Worm (Caenorhabditis elegans): ENCODE measurements around the gene cyp-34A9.

The cyp-34A9 gene

DNA sequence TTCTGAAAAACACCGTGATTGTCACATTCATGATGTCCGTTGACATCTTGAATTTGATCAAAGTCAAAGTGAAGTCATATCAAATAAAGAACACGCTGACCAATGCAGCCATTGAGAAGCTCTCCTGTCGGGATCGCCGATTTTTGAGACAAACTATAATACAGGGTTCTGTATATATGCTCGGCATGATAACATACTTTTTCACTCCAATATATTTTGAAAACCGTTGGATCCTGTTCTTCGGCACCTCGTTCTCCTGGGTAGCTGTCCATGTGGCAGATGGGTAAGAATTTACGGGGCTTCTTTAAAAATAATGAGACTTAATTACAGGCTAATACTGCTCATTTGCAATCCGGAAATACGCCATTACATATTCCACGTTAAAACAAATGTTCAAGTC, 47.8 kb downstream of the cyp-34A9 start:
- TF ChIP-seq R02D3.7 (tag; optimal IDR thresholded peaks at IDR 0.05) (no peak), Y55F3AM.14 (GFP tag; optimal IDR thresholded peaks at IDR 0.05) (no peak), ama-1 (optimal IDR thresholded peaks at IDR 0.05) (no peak), mab-5 (tag; optimal IDR thresholded peaks at IDR 0.05) (no peak), unc-62 (GFP tag; optimal IDR thresholded peaks at IDR 0.05) (no peak), peb-1 (tag; optimal IDR thresholded peaks at IDR 0.05) (no peak), nhr-11 (tag; optimal IDR thresholded peaks at IDR 0.05) (no peak), nhr-25 (tag; optimal IDR thresholded peaks at IDR 0.05) (no peak), sma-9 (GFP tag; optimal IDR thresholded peaks at IDR 0.05) (no peak), sma-9 (tag; optimal IDR thresholded peaks at IDR 0.05) (no peak), ceh-16 (tag; optimal IDR thresholded peaks at IDR 0.05) (no peak), nhr-77 (tag; optimal IDR thresholded peaks at IDR 0.05) (no peak), ztf-4 (tag; optimal IDR thresholded peaks at IDR 0.05) (no peak), nhr-12 (tag; optimal IDR thresholded peaks at IDR 0.05) (no peak), egl-27 (tag; optimal IDR thresholded peaks at IDR 0.05) (no peak), mbf-1 (tag; optimal IDR thresholded peaks at IDR 0.05) (no peak), crh-2 (tag; optimal IDR thresholded peaks at IDR 0.05) (no peak), alr-1 (tag; optimal IDR thresholded peaks at IDR 0.05) (no peak), nhr-237 (tag; optimal IDR thresholded peaks at IDR 0.05) (no peak), C34F6.9 (tag; optimal IDR thresholded peaks at IDR 0.05) (no peak), ZK546.5 (tag; optimal IDR thresholded peaks at IDR 0.05) (no peak)

DNA sequence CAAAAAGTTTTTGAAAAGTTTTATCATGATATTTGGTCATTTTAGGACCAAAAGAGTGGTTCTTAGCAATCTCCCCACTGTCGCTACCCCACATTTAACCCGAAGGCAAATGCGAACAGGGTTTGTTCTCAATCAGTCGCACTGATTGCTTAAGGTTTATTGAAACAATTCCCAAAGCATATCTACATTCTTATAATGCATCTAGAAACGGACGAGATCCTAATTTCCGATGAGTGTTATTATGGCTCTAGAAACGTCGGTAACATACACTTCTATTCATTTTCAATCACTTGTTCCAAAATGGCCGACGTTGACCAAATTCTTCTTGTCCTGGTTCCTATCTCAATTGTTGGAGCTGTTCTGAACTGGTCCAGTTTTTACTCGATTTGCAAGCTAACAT, 48.7 kb downstream of the cyp-34A9 start, which contains the start of gene srx-65:
TSS of gene srx-65 (plus strand) at position 301 of the 400 bp plus-strand sequence.
- TF ChIP-seq alr-1 (tag; optimal IDR thresholded peaks at IDR 0.05) (no peak), nhr-6 (tag; optimal IDR thresholded peaks at IDR 0.05) (no peak), sma-9 (GFP tag; optimal IDR thresholded peaks at IDR 0.05) (no peak), sma-9 (tag; optimal IDR thresholded peaks at IDR 0.05) (no peak), R02D3.7 (tag; optimal IDR thresholded peaks at IDR 0.05) (no peak), nhr-11 (tag; optimal IDR thresholded peaks at IDR 0.05) (no peak), sma-3 (GFP tag; optimal IDR thresholded peaks at IDR 0.05) (no peak), lin-11 (tag; optimal IDR thresholded peaks at IDR 0.05) (no peak), skn-1 (tag; optimal IDR thresholded peaks at IDR 0.05) (no peak), nhr-129 (tag; optimal IDR thresholded peaks at IDR 0.05) (no peak), mdl-1 (tag; optimal IDR thresholded peaks at IDR 0.05) (no peak), C34F6.9 (tag; optimal IDR thresholded peaks at IDR 0.05) (no peak), dmd-4 (tag; optimal IDR thresholded peaks at IDR 0.05) (no peak), mbf-1 (tag; optimal IDR thresholded peaks at IDR 0.05) (no peak), unc-62 (GFP tag; optimal IDR thresholded peaks at IDR 0.05) (no peak), ZK546.5 (tag; optimal IDR thresholded peaks at IDR 0.05) (no peak), mab-5 (tag; optimal IDR thresholded peaks at IDR 0.05) (no peak), F13H6.1 (tag; optimal IDR thresholded peaks at IDR 0.05) (no peak), blmp-1 (tag; optimal IDR thresholded peaks at IDR 0.05; ENCODE audit: insufficient read depth) (no peak), lin-13 (GFP tag; optimal IDR thresholded peaks at IDR 0.05) (no peak)

ce11 chrV:3919289-3919688, 51.1 kb downstream of the cyp-34A9 start, which contains the start of gene srx-66:
Gene srx-66 (plus strand): TSS chrV:3919589.
- TF ChIP-seq elt-1 (tag; optimal IDR thresholded peaks at IDR 0.05) (no peak), nhr-11 (tag; optimal IDR thresholded peaks at IDR 0.05) (no peak), nhr-77 (tag; optimal IDR thresholded peaks at IDR 0.05) (no peak), unc-55 (GFP tag; optimal IDR thresholded peaks at IDR 0.05) (no peak), sem-4 (tag; optimal IDR thresholded peaks at IDR 0.05) (no peak), sma-9 (GFP tag; optimal IDR thresholded peaks at IDR 0.05) (no peak), sma-9 (tag; optimal IDR thresholded peaks at IDR 0.05) (no peak), dmd-4 (tag; optimal IDR thresholded peaks at IDR 0.05) (no peak)

Measured in whole organism, L2 larva.